Fruit fly (Drosophila melanogaster) whole organism, embryonic: ENCODE measurements around the gene Cdc5.

Experiments used
- ATbp ChIP-seq: fragments of 200-800 bp; sonication (Bioruptor generic); optimal IDR thresholded peaks from 2 replicates; lab custom pipeline; 2017; ENCODE audit warnings: missing biosample characterization, mild to moderate bottlenecking, missing genetic modification characterization, missing genetic modification reagents
- Abd-B ChIP-seq: fragments of 200-800 bp; sonication (Bioruptor generic); optimal IDR thresholded peaks from 2 replicates; lab custom pipeline; 2018; ENCODE audit warnings: missing biosample characterization, mild to moderate bottlenecking, missing genetic modification characterization, moderate library complexity
- Blimp-1 ChIP-seq: fragments of 200-800 bp; sonication (Bioruptor generic); optimal IDR thresholded peaks from 3 replicates; lab custom pipeline; 2018; ENCODE audit warnings: missing biosample characterization, missing genetic modification characterization, mild to moderate bottlenecking, moderate library complexity, missing genetic modification reagents
- CG10959 ChIP-seq: fragments of 200-800 bp; sonication (Bioruptor generic); IDR thresholded peaks from 2 replicates; pipeline ENCODE4 v1.3.6; 2022; ENCODE audit warnings: missing biosample characterization, missing genetic modification characterization
- CG11085 ChIP-seq: fragments of 200-800 bp; sonication (Bioruptor generic); IDR thresholded peaks from 2 replicates; pipeline ENCODE4 v1.3.6; 2022; ENCODE audit warnings: missing biosample characterization, missing genetic modification characterization
- CG12155 ChIP-seq: fragments of 200-800 bp; sonication (Bioruptor generic); optimal IDR thresholded peaks from 3 replicates; lab custom pipeline; 2016; ENCODE audit warnings: missing biosample characterization, missing genetic modification characterization
- CG12659 ChIP-seq: fragments of 200-800 bp; sonication (Bioruptor generic); optimal IDR thresholded peaks from 3 replicates; lab custom pipeline; 2017; ENCODE audit warnings: mild to moderate bottlenecking, missing biosample characterization, missing genetic modification reagents, missing genetic modification characterization
- CG12744 ChIP-seq: fragments of 200-800 bp; sonication (Bioruptor generic); optimal IDR thresholded peaks from 2 replicates; lab custom pipeline; 2016; ENCODE audit warnings: missing biosample characterization, missing genetic modification characterization
- CG13894 ChIP-seq: fragments of 200-800 bp; sonication (Bioruptor generic); optimal IDR thresholded peaks from 3 replicates; lab custom pipeline; 2018; ENCODE audit warnings: missing biosample characterization, mild to moderate bottlenecking, missing genetic modification characterization, moderate library complexity
- CG14014 ChIP-seq: fragments of 200-800 bp; sonication (Bioruptor generic); IDR thresholded peaks from 2 replicates; pipeline ENCODE4 v1.3.6; 2022; ENCODE audit warnings: missing biosample characterization, missing genetic modification characterization
- CG15269 ChIP-seq: fragments of 200-800 bp; sonication (Bioruptor generic); optimal IDR thresholded peaks from 2 replicates; lab custom pipeline; 2018; ENCODE audit warnings: missing biosample characterization, mild to moderate bottlenecking, missing genetic modification characterization, moderate library complexity
- CG1603 ChIP-seq: fragments of 200-800 bp; sonication (Bioruptor generic); optimal IDR thresholded peaks from 2 replicates; lab custom pipeline; 2019; ENCODE audit warnings: missing biosample characterization, mild to moderate bottlenecking, missing genetic modification characterization, moderate library complexity
- CG17186 ChIP-seq: fragments of 200-800 bp; sonication (Bioruptor generic); optimal IDR thresholded peaks from 3 replicates; lab custom pipeline; 2017; ENCODE audit warnings: missing biosample characterization, missing genetic modification reagents, missing genetic modification characterization
- CG18476 ChIP-seq: fragments of 200-800 bp; sonication (Bioruptor generic); optimal IDR thresholded peaks from 2 replicates; lab custom pipeline; 2016; ENCODE audit warnings: missing biosample characterization, mild to moderate bottlenecking, missing genetic modification characterization
- CG18764 ChIP-seq: fragments of 200-800 bp; sonication (Bioruptor generic); optimal IDR thresholded peaks from 3 replicates; lab custom pipeline; 2016; ENCODE audit warnings: missing biosample characterization, missing genetic modification characterization
- CG2199 ChIP-seq: fragments of 200-800 bp; sonication (Bioruptor generic); IDR thresholded peaks from 3 replicates; pipeline ENCODE4 v1.3.6; 2022; ENCODE audit warnings: missing biosample characterization, missing genetic modification characterization
- CG31224 ChIP-seq: fragments of 200-800 bp; sonication (Bioruptor generic); IDR thresholded peaks from 2 replicates; pipeline ENCODE4 v1.3.6; 2022; ENCODE audit warnings: missing biosample characterization, missing genetic modification characterization
- CG34224 ChIP-seq: fragments of 200-800 bp; sonication (Bioruptor generic); IDR thresholded peaks from 3 replicates; pipeline ENCODE4 v1.3.6; 2022; ENCODE audit warnings: missing biosample characterization, missing genetic modification characterization; ENCODE audit not compliant: partially characterized antibody
- CG6683 ChIP-seq: fragments of 200-800 bp; sonication (Bioruptor generic); optimal IDR thresholded peaks from 2 replicates; lab custom pipeline; 2017; ENCODE audit warnings: missing biosample characterization, mild to moderate bottlenecking, missing genetic modification characterization, missing genetic modification reagents
- CG7556 ChIP-seq: fragments of 200-800 bp; sonication (Bioruptor generic); optimal IDR thresholded peaks from 2 replicates; lab custom pipeline; 2017; ENCODE audit warnings: missing biosample characterization, mild to moderate bottlenecking, missing genetic modification characterization
- CG9609 ChIP-seq: fragments of 200-800 bp; sonication (Bioruptor generic); optimal IDR thresholded peaks from 3 replicates; lab custom pipeline; 2016; ENCODE audit warnings: missing biosample characterization, missing genetic modification characterization
- Dip2 ChIP-seq: fragments of 200-800 bp; sonication (Bioruptor generic); IDR thresholded peaks from 2 replicates; pipeline ENCODE4 v1.3.6; 2022; ENCODE audit warnings: missing biosample characterization, missing genetic modification characterization
- Doc3 ChIP-seq: fragments of 200-800 bp; sonication (Bioruptor generic); IDR thresholded peaks from 3 replicates; pipeline ENCODE4 v1.3.6; 2022; ENCODE audit warnings: missing biosample characterization, missing genetic modification characterization; ENCODE audit not compliant: partially characterized antibody
- Ets97D ChIP-seq: fragments of 200-800 bp; sonication (Bioruptor generic); optimal IDR thresholded peaks from 3 replicates; lab custom pipeline; 2016; ENCODE audit warnings: missing biosample characterization, missing genetic modification characterization
- HLH4C ChIP-seq: fragments of 200-800 bp; sonication (Bioruptor generic); IDR thresholded peaks from 3 replicates; pipeline ENCODE4 v1.3.6; 2022; ENCODE audit warnings: missing biosample characterization, missing genetic modification characterization; ENCODE audit not compliant: partially characterized antibody
- Hey ChIP-seq: fragments of 200-800 bp; sonication (Bioruptor generic); optimal IDR thresholded peaks from 3 replicates; lab custom pipeline; 2018; ENCODE audit warnings: missing biosample characterization, mild to moderate bottlenecking, missing genetic modification characterization
- NK7.1 ChIP-seq: fragments of 200-800 bp; sonication (Bioruptor generic); optimal IDR thresholded peaks from 3 replicates; lab custom pipeline; 2016; ENCODE audit warnings: missing biosample characterization, missing genetic modification characterization
- Nf-YB ChIP-seq: fragments of 200-800 bp; sonication (Bioruptor generic); optimal IDR thresholded peaks from 3 replicates; lab custom pipeline; 2019; ENCODE audit warnings: missing biosample characterization, mild to moderate bottlenecking, missing genetic modification characterization, moderate library complexity
- Nf-YC ChIP-seq: fragments of 200-800 bp; optimal IDR thresholded peaks from 3 replicates; lab custom pipeline; 2019; ENCODE audit warnings: missing biosample characterization, mild to moderate bottlenecking, missing genetic modification characterization, moderate library complexity
- Poxn ChIP-seq: fragments of 200-800 bp; sonication (Bioruptor generic); IDR thresholded peaks from 2 replicates; pipeline ENCODE4 v1.3.6; 2022; ENCODE audit warnings: missing biosample characterization, missing genetic modification characterization
- Ravus ChIP-seq: fragments of 200-800 bp; sonication (Bioruptor generic); IDR thresholded peaks from 2 replicates; pipeline ENCODE4 v1.3.6; 2022; ENCODE audit warnings: missing biosample characterization, missing genetic modification characterization
- ap ChIP-seq: fragments of 200-800 bp; sonication (Bioruptor generic); IDR thresholded peaks from 2 replicates; pipeline ENCODE4 v1.3.6; 2022; ENCODE audit warnings: missing biosample characterization, missing genetic modification characterization
- bowl ChIP-seq: fragments of 200-800 bp; sonication (Bioruptor generic); IDR thresholded peaks from 2 replicates; pipeline ENCODE4 v1.3.6; 2022; ENCODE audit warnings: missing biosample characterization, missing genetic modification characterization
- crol ChIP-seq: fragments of 200-800 bp; sonication (Bioruptor generic); IDR thresholded peaks from 2 replicates; pipeline ENCODE4 v1.3.6; 2022; ENCODE audit warnings: missing biosample characterization, missing genetic modification characterization
- dati ChIP-seq: fragments of 200-800 bp; sonication (Bioruptor generic); IDR thresholded peaks from 2 replicates; pipeline ENCODE4 v1.3.6; 2022; ENCODE audit warnings: missing biosample characterization, missing genetic modification characterization
- dmrt99B ChIP-seq: fragments of 200-800 bp; sonication (Bioruptor generic); optimal IDR thresholded peaks from 2 replicates; lab custom pipeline; 2018; ENCODE audit warnings: missing biosample characterization, mild to moderate bottlenecking, missing genetic modification characterization, moderate library complexity
- fd3F ChIP-seq: fragments of 200-800 bp; sonication (Bioruptor generic); optimal IDR thresholded peaks from 2 replicates; lab custom pipeline; 2018; ENCODE audit warnings: missing biosample characterization, mild to moderate bottlenecking, missing genetic modification characterization, moderate library complexity
- fd64A ChIP-seq: fragments of 200-800 bp; sonication (Bioruptor generic); optimal IDR thresholded peaks from 3 replicates; lab custom pipeline; 2018; ENCODE audit warnings: missing biosample characterization, mild to moderate bottlenecking, missing genetic modification characterization
- gce ChIP-seq: fragments of 200-800 bp; sonication (Bioruptor generic); IDR thresholded peaks from 3 replicates; pipeline ENCODE4 v1.3.6; 2022; ENCODE audit warnings: missing biosample characterization, missing genetic modification characterization
- insv ChIP-seq, 2 experiments: fragments of 200-800 bp; sonication (Bioruptor generic); optimal IDR thresholded peaks; 3 replicates each; lab custom pipeline; 2016 to 2018; ENCODE audit warnings: missing biosample characterization in 2 of 2, missing genetic modification characterization in 2 of 2
- jumu ChIP-seq: fragments of 200-800 bp; sonication (Bioruptor generic); optimal IDR thresholded peaks from 3 replicates; lab custom pipeline; 2016; ENCODE audit warnings: missing biosample characterization, missing genetic modification characterization
- kay ChIP-seq: fragments of 200-800 bp; sonication (Bioruptor generic); optimal IDR thresholded peaks from 2 replicates; lab custom pipeline; 2016; ENCODE audit warnings: missing biosample characterization, missing genetic modification characterization
- mirr ChIP-seq: fragments of 200-800 bp; sonication (Bioruptor generic); optimal IDR thresholded peaks from 3 replicates; lab custom pipeline; 2018; ENCODE audit warnings: missing biosample characterization, mild to moderate bottlenecking, missing genetic modification characterization
- pum ChIP-seq: fragments of 200-800 bp; sonication (Bioruptor generic); optimal IDR thresholded peaks from 2 replicates; lab custom pipeline; 2016; ENCODE audit warnings: missing biosample characterization, missing genetic modification characterization
- pzg ChIP-seq: fragments of 200-800 bp; sonication (Bioruptor generic); optimal IDR thresholded peaks from 3 replicates; lab custom pipeline; 2018; ENCODE audit warnings: missing biosample characterization, mild to moderate bottlenecking, missing genetic modification characterization, moderate library complexity
- sob ChIP-seq: fragments of 200-800 bp; sonication (Bioruptor generic); IDR thresholded peaks from 2 replicates; pipeline ENCODE4 v1.3.6; 2022; ENCODE audit warnings: missing biosample characterization, missing genetic modification characterization
- sr ChIP-seq: fragments of 200-800 bp; sonication (Bioruptor generic); IDR thresholded peaks from 3 replicates; pipeline ENCODE4 v1.3.6; 2022; ENCODE audit warnings: missing biosample characterization, missing genetic modification characterization
- ssp ChIP-seq: fragments of 200-800 bp; sonication (Bioruptor generic); IDR thresholded peaks from 2 replicates; pipeline ENCODE4 v1.3.6; 2022; ENCODE audit warnings: missing biosample characterization, missing genetic modification characterization
- sug ChIP-seq: fragments of 200-800 bp; optimal IDR thresholded peaks from 2 replicates; lab custom pipeline; 2019; ENCODE audit warnings: missing biosample characterization, mild to moderate bottlenecking, missing genetic modification characterization, moderate library complexity
- ttk ChIP-seq: fragments of 200-800 bp; sonication (Bioruptor generic); IDR thresholded peaks from 2 replicates; pipeline ENCODE4 v2.1.2; 2022; ENCODE audit warnings: missing biosample characterization, missing genetic modification characterization

The Cdc5 gene

dm6 chr3L:409791-410190 lies 48.6 kb upstream of the Cdc5 start (continued):
- TF ChIP-seq Blimp-1 (GFP tag; lab: Kevin White, UChicago) (peak; percentile 25), CG12659 (GFP tag; lab: Kevin White, UChicago) (no peak), ap (GFP tag; lab: Robert Waterston, UW) (no peak)

- no peak for TF ChIP-seq pzg (GFP tag; lab: Kevin White, UChicago)
- TF ChIP-seq CG31224 (GFP tag; lab: Robert Waterston, UW) = no peak
- no peak for TF ChIP-seq jumu (GFP tag; lab: Kevin White, UChicago)
- no peak for TF ChIP-seq sug (tag; lab: Kevin White, UChicago)
- no peak for TF ChIP-seq ATbp (GFP tag; lab: Kevin White, UChicago)
- no peak for TF ChIP-seq dati (GFP tag; lab: Robert Waterston, UW)
- TF ChIP-seq NK7.1 (GFP tag; lab: Kevin White, UChicago) = no peak
- no peak for TF ChIP-seq fd3F (GFP tag; lab: Kevin White, UChicago)
- TF ChIP-seq CG11085 (GFP tag; lab: Robert Waterston, UW) = no peak
- no peak for TF ChIP-seq CG12155 (GFP tag; lab: Kevin White, UChicago)
- TF ChIP-seq HLH4C (GFP tag; lab: Robert Waterston, UW) = no peak
- TF ChIP-seq kay (GFP tag; lab: Kevin White, UChicago) = no peak
- no peak for TF ChIP-seq pum (GFP tag; lab: Kevin White, UChicago)
- peak; percentile 23; the same call in 1 of the 3 replicates for TF ChIP-seq sr (GFP tag; lab: Robert Waterston, UW)
- no peak for TF ChIP-seq mirr (GFP tag; lab: Kevin White, UChicago)
- no peak for TF ChIP-seq Poxn
- no peak for TF ChIP-seq CG2199 (GFP tag; lab: Robert Waterston, UW)
- TF ChIP-seq CG13894 (tag; lab: Kevin White, UChicago) = peak; percentile 57
- no peak for TF ChIP-seq Ravus (GFP tag; lab: Robert Waterston, UW)
- peak; percentile 71 for TF ChIP-seq Abd-B (GFP tag; lab: Kevin White, UChicago)
- TF ChIP-seq fd64A (GFP tag; lab: Kevin White, UChicago) = no peak
- TF ChIP-seq bowl (GFP tag; lab: Robert Waterston, UW) = no peak
- TF ChIP-seq CG18764 (GFP tag; lab: Kevin White, UChicago) = no peak
- TF ChIP-seq Nf-YC = peak; percentile 76
- peak; percentile 61 for TF ChIP-seq crol (GFP tag; lab: Robert Waterston, UW)
- TF ChIP-seq CG14014 (GFP tag; lab: Robert Waterston, UW) = no peak
- TF ChIP-seq CG10959 (GFP tag; lab: Robert Waterston, UW) = no peak
- TF ChIP-seq Dip2 = no peak
- peak; percentile 39 for TF ChIP-seq CG15269 (tag; lab: Kevin White, UChicago)
- TF ChIP-seq CG1603 (tag; lab: Kevin White, UChicago) = no peak
- no peak for TF ChIP-seq dmrt99B
- TF ChIP-seq CG9609 (GFP tag; lab: Kevin White, UChicago) = no peak
- no peak for TF ChIP-seq Hey (tag; lab: Kevin White, UChicago)
- no peak for TF ChIP-seq gce (GFP tag; lab: Robert Waterston, UW)
- peak; percentile 68 for TF ChIP-seq Nf-YB (GFP tag; lab: Kevin White, UChicago)
- TF ChIP-seq CG7556 (GFP tag; lab: Kevin White, UChicago) = no peak
- TF ChIP-seq CG12744 (GFP tag; lab: Kevin White, UChicago) = no peak
- TF ChIP-seq Ets97D (GFP tag; lab: Kevin White, UChicago) = no peak
- no peak for TF ChIP-seq CG18476
- TF ChIP-seq ttk (GFP tag; lab: Robert Waterston, UW) = no peak
- TF ChIP-seq CG6683 = no peak
- TF ChIP-seq CG34224 (GFP tag; lab: Robert Waterston, UW) = no peak
- TF ChIP-seq ssp = no peak
- no peak for TF ChIP-seq sob (GFP tag; lab: Robert Waterston, UW)
- TF ChIP-seq CG17186 (GFP tag; lab: Kevin White, UChicago) = no peak
- TF ChIP-seq insv (GFP tag; optimal IDR thresholded peaks at IDR 0.05; lab: Kevin White, UChicago) = no peak
- TF ChIP-seq Doc3 = no peak
Measured at dm6 chr3L:400252-400651, 39.1 kb upstream of the Cdc5 start.
